Worm (Caenorhabditis elegans) whole organism, L1 larva: Measurements from ENCODE around the gene aqp-7.

Experiments used
- C04F5.9 ChIP-seq: sonication (generic microtip); optimal IDR thresholded peaks from 2 replicates; lab custom pipeline; 2016; ENCODE audit warnings: missing genetic modification characterization, missing compliant biosample characterization
- C16A3.4 ChIP-seq: fragments of 150-350 bp; optimal IDR thresholded peaks from 2 replicates; lab custom pipeline; 2014; ENCODE audit warnings: missing biosample characterization, missing genetic modification characterization
- blmp-1 ChIP-seq: fragments of 150-350 bp; optimal IDR thresholded peaks from 2 replicates; lab custom pipeline; 2014; ENCODE audit warnings: missing biosample characterization, missing genetic modification characterization
- ceh-82 ChIP-seq, 3 experiments: fragments of 150-350 bp in 1 of 3; sonication (generic microtip) in 2 of 3; optimal IDR thresholded peaks; 2 replicates each; lab custom pipeline; 2014 to 2017; ENCODE audit warnings: missing biosample characterization in 3 of 3, missing genetic modification characterization in 3 of 3
- ceh-90 ChIP-seq: sonication (generic microtip); optimal IDR thresholded peaks from 2 replicates; lab custom pipeline; 2016; ENCODE audit warnings: missing genetic modification characterization, missing compliant biosample characterization
- dsc-1 ChIP-seq: sonication (generic microtip); optimal IDR thresholded peaks from 2 replicates; lab custom pipeline; 2016; ENCODE audit warnings: mild to moderate bottlenecking, missing genetic modification characterization, missing compliant biosample characterization
- efl-1 ChIP-seq, 4 experiments: fragments of 150-350 bp; optimal IDR thresholded peaks in 3 of 4; peaks in 1 of 4; 1 replicate in 1 of 4; 2 replicates in 3 of 4; lab custom pipeline; 2014; ENCODE audit warnings: missing biosample characterization in 2 of 4, missing genetic modification characterization in 2 of 4, missing genetic modification reagents in 2 of 4
- efl-3 ChIP-seq: fragments of 200-800 bp; sonication (Bioruptor generic); optimal IDR thresholded peaks from 2 replicates; lab custom pipeline; 2018; ENCODE audit warnings: mild to moderate bottlenecking, missing genetic modification characterization, missing compliant biosample characterization
- elt-2 ChIP-seq: sonication (generic microtip); optimal IDR thresholded peaks from 2 replicates; lab custom pipeline; 2016; ENCODE audit warnings: missing genetic modification characterization, mild to moderate bottlenecking, inconsistent platforms, missing compliant biosample characterization, missing genetic modification reagents
- elt-3 ChIP-seq, 6 experiments: fragments of 150-350 bp in 1 of 6; sonication (generic microtip); optimal IDR thresholded peaks; 2 replicates each; lab custom pipeline; 2017 to 2018; ENCODE audit warnings: missing biosample characterization in 6 of 6, missing genetic modification characterization in 6 of 6, inconsistent platforms in 1 of 6
- ets-5 ChIP-seq: fragments of 200-800 bp; sonication (Bioruptor generic); IDR thresholded peaks from 2 replicates; pipeline ENCODE4 v1.3.6; 2022; ENCODE audit warnings: missing genetic modification characterization, missing compliant biosample characterization
- fkh-8 ChIP-seq: sonication (generic microtip); optimal IDR thresholded peaks from 2 replicates; lab custom pipeline; 2016; ENCODE audit warnings: mild to moderate bottlenecking, missing genetic modification characterization, missing compliant biosample characterization
- lin-14 ChIP-seq: fragments of 200-800 bp; sonication (Bioruptor generic); optimal IDR thresholded peaks from 2 replicates; lab custom pipeline; 2018; ENCODE audit warnings: mild to moderate bottlenecking, missing genetic modification characterization, moderate library complexity, missing compliant biosample characterization
- lin-15B ChIP-seq: fragments of 150-350 bp; sonication (generic microtip); optimal IDR thresholded peaks from 3 replicates; lab custom pipeline; 2014; ENCODE audit warnings: missing biosample characterization, missing genetic modification characterization
- lin-35 ChIP-seq, 2 experiments: fragments of 150-350 bp; optimal IDR thresholded peaks; 2 replicates each; lab custom pipeline; 2014; ENCODE audit warnings: missing biosample characterization in 2 of 2, missing genetic modification characterization in 2 of 2, missing genetic modification reagents in 2 of 2
- lsy-2 ChIP-seq, 2 experiments: fragments of 150-350 bp; optimal IDR thresholded peaks; 2 replicates each; lab custom pipeline; 2014; ENCODE audit warnings: missing biosample characterization in 2 of 2, missing genetic modification characterization in 2 of 2
- mab-9 ChIP-seq: fragments of 200-800 bp; sonication (Bioruptor generic); IDR thresholded peaks from 2 replicates; pipeline ENCODE4 v1.3.6; 2022; ENCODE audit warnings: missing genetic modification reagents, missing genetic modification characterization, missing compliant biosample characterization
- mdl-1 ChIP-seq, 2 experiments: fragments of 150-350 bp; optimal IDR thresholded peaks; 2 replicates each; lab custom pipeline; 2014 to 2017; ENCODE audit warnings: missing biosample characterization in 2 of 2, missing genetic modification characterization in 2 of 2, inconsistent platforms in 1 of 2
- mef-2 ChIP-seq: fragments of 150-350 bp; optimal IDR thresholded peaks from 2 replicates; lab custom pipeline; 2014; ENCODE audit warnings: missing biosample characterization, missing genetic modification characterization
- nhr-19 ChIP-seq: fragments of 200-800 bp; sonication (Bioruptor generic); conservative IDR thresholded peaks from 2 replicates; pipeline ENCODE4 v1.3.6; 2022; ENCODE audit warnings: missing genetic modification characterization, missing compliant biosample characterization
- nhr-20 ChIP-seq: sonication (generic microtip); optimal IDR thresholded peaks from 2 replicates; lab custom pipeline; 2016; ENCODE audit warnings: mild to moderate bottlenecking, missing genetic modification characterization, missing compliant biosample characterization
- nhr-237 ChIP-seq: fragments of 150-350 bp; optimal IDR thresholded peaks from 2 replicates; lab custom pipeline; 2014; ENCODE audit warnings: missing biosample characterization, missing genetic modification characterization
- nhr-47 ChIP-seq: sonication (generic microtip); optimal IDR thresholded peaks from 2 replicates; lab custom pipeline; 2016; ENCODE audit warnings: mild to moderate bottlenecking, missing genetic modification characterization, moderate library complexity, missing compliant biosample characterization
- nhr-71 ChIP-seq: sonication (generic microtip); optimal IDR thresholded peaks from 2 replicates; lab custom pipeline; 2016; ENCODE audit warnings: mild to moderate bottlenecking, missing genetic modification characterization, moderate library complexity, missing compliant biosample characterization
- nhr-76 ChIP-seq: sonication (generic microtip); optimal IDR thresholded peaks from 2 replicates; lab custom pipeline; 2017; ENCODE audit warnings: missing biosample characterization, missing genetic modification characterization
- nhr-84 ChIP-seq: sonication (generic microtip); optimal IDR thresholded peaks from 2 replicates; lab custom pipeline; 2017; ENCODE audit warnings: missing biosample characterization, missing genetic modification characterization
- nhr-85 ChIP-seq: sonication (generic microtip); peaks from one replicate; lab custom pipeline; 2016; ENCODE audit warnings: missing genetic modification characterization, inconsistent platforms, missing compliant biosample characterization
- pag-3 ChIP-seq: sonication (generic microtip); optimal IDR thresholded peaks from 2 replicates; lab custom pipeline; 2017; ENCODE audit warnings: missing genetic modification characterization, mild to moderate bottlenecking, missing compliant biosample characterization, antibody characterized with exemption, borderline replicate concordance; ENCODE audit not compliant: insufficient read depth
- pax-3 ChIP-seq: fragments of 200-800 bp; sonication (Bioruptor generic); optimal IDR thresholded peaks from 2 replicates; lab custom pipeline; 2018; ENCODE audit warnings: mild to moderate bottlenecking, missing genetic modification characterization, moderate library complexity, missing compliant biosample characterization
- rnt-1 ChIP-seq: sonication (generic microtip); optimal IDR thresholded peaks from 2 replicates; lab custom pipeline; 2016; ENCODE audit warnings: mild to moderate bottlenecking, missing genetic modification characterization, moderate library complexity, missing compliant biosample characterization
- snpc-4 ChIP-seq: fragments of 150-350 bp; optimal IDR thresholded peaks from 2 replicates; lab custom pipeline; 2014; ENCODE audit warnings: missing biosample characterization, missing genetic modification characterization
- snu-23 ChIP-seq: sonication (generic microtip); optimal IDR thresholded peaks from 2 replicates; lab custom pipeline; 2016; ENCODE audit warnings: missing genetic modification characterization, missing compliant biosample characterization
- sox-4 ChIP-seq: sonication (generic microtip); optimal IDR thresholded peaks from 2 replicates; lab custom pipeline; 2016; ENCODE audit warnings: missing genetic modification characterization, missing compliant biosample characterization
- sptf-1 ChIP-seq: fragments of 150-350 bp; optimal IDR thresholded peaks from 2 replicates; lab custom pipeline; 2014; ENCODE audit warnings: missing biosample characterization, missing genetic modification characterization
- sup-37 ChIP-seq: fragments of 200-800 bp; sonication (Bioruptor generic); optimal IDR thresholded peaks from 2 replicates; lab custom pipeline; 2018; ENCODE audit warnings: mild to moderate bottlenecking, missing genetic modification characterization, missing compliant biosample characterization
- swsn-7 ChIP-seq: sonication (generic microtip); optimal IDR thresholded peaks from 2 replicates; lab custom pipeline; 2016; ENCODE audit warnings: missing genetic modification characterization, missing compliant biosample characterization
- tbx-2 ChIP-seq: sonication (generic microtip); optimal IDR thresholded peaks from 2 replicates; lab custom pipeline; 2016; ENCODE audit warnings: missing genetic modification characterization, missing compliant biosample characterization
- unc-130 ChIP-seq: fragments of 150-350 bp; optimal IDR thresholded peaks from 2 replicates; lab custom pipeline; 2017; ENCODE audit warnings: missing biosample characterization, missing genetic modification characterization, inconsistent platforms
- xbp-1 ChIP-seq: sonication (generic microtip); optimal IDR thresholded peaks from 2 replicates; lab custom pipeline; 2016; ENCODE audit warnings: missing genetic modification characterization, missing compliant biosample characterization
- ztf-11 ChIP-seq, 2 experiments: sonication (generic microtip); optimal IDR thresholded peaks; 2 replicates each; lab custom pipeline; 2016 to 2017; ENCODE audit warnings: missing genetic modification characterization in 2 of 2, missing biosample characterization in 1 of 2, missing compliant biosample characterization in 1 of 2
- ztf-4 ChIP-seq: fragments of 150-350 bp; optimal IDR thresholded peaks from 2 replicates; lab custom pipeline; 2014; ENCODE audit warnings: missing biosample characterization, missing genetic modification characterization

The aqp-7 gene

ce11 chrX:3023552-3024183 is 1.2 kb upstream of the aqp-7 start:
- TF ChIP-seq ztf-4 (tag; lab: Kevin White, UChicago) (peak; percentile 19), sup-37 (GFP tag; lab: Kevin White, UChicago) (no peak), swsn-7 (tag; lab: Kevin White, UChicago) (peak; percentile 19), mef-2 (tag; lab: Kevin White, UChicago) (peak; percentile 17), fkh-8 (tag; lab: Kevin White, UChicago) (peak; percentile 32), rnt-1 (peak; percentile 38), tbx-2 (tag; lab: Kevin White, UChicago) (peak; percentile 11), nhr-85 (tag; lab: Kevin White, UChicago) (peak; percentile 17), lin-35 (GFP tag; optimal IDR thresholded peaks at IDR 0.05; lab: Kevin White, UChicago) (peak in 1 of 2 experiments; percentile 0), nhr-20 (tag; lab: Kevin White, UChicago) (peak; percentile 55), ztf-11 (tag; optimal IDR thresholded peaks at IDR 0.05; lab: Kevin White, UChicago) (no peak), nhr-71 (tag; lab: Kevin White, UChicago) (peak; percentile 76), xbp-1 (tag; lab: Kevin White, UChicago) (no peak), lin-14 (peak; percentile 77), snu-23 (GFP tag; lab: Kevin White, UChicago) (peak; percentile 72), nhr-19 (GFP tag; lab: Robert Waterston, UW) (peak; percentile 69), nhr-47 (tag; lab: Kevin White, UChicago) (peak; percentile 40), C16A3.4 (tag; lab: Kevin White, UChicago) (no peak), mdl-1 (tag; optimal IDR thresholded peaks at IDR 0.05; lab: Kevin White, UChicago) (peak in 1 of 2 experiments; percentile 10), pag-3 (tag; lab: Kevin White, UChicago) (peak; percentile 68), efl-1 (optimal IDR thresholded peaks at IDR 0.05; lab: Kevin White, UChicago) (no peak), efl-1 (GFP tag; optimal IDR thresholded peaks at IDR 0.05 in 1 of 2; lab: Kevin White, UChicago) (peak in 1 of 2 experiments; percentile 77), unc-130 (tag; lab: Kevin White, UChicago) (peak; percentile 25), C04F5.9 (no peak), dsc-1 (tag; lab: Kevin White, UChicago) (peak; percentile 68), nhr-76 (tag; lab: Kevin White, UChicago) (no peak), ceh-90 (tag; lab: Kevin White, UChicago) (no peak), sox-4 (tag; lab: Kevin White, UChicago) (no peak), ceh-82 (tag; optimal IDR thresholded peaks at IDR 0.05; lab: Kevin White, UChicago) (peak in 1 of 3 experiments; percentile 39), lsy-2 (tag; optimal IDR thresholded peaks at IDR 0.05; lab: Kevin White, UChicago) (peak; percentile 14 to 18)

- TF ChIP-seq lsy-2 (tag; optimal IDR thresholded peaks at IDR 0.05; lab: Kevin White, UChicago) (peak in 1 of 2 experiments; percentile 17), unc-130 (tag; lab: Kevin White, UChicago) (no peak), nhr-20 (tag; lab: Kevin White, UChicago) (peak; percentile 28), nhr-71 (tag; lab: Kevin White, UChicago) (peak; percentile 33), sptf-1 (tag; lab: Kevin White, UChicago) (no peak), lin-15B (no peak), snu-23 (GFP tag; lab: Kevin White, UChicago) (peak; percentile 43), nhr-85 (tag; lab: Kevin White, UChicago) (peak; percentile 80), elt-3 (tag; optimal IDR thresholded peaks at IDR 0.05; lab: Kevin White, UChicago) (peak in 2 of 6 experiments; percentile 21 to 42), blmp-1 (peak; percentile 81), nhr-237 (tag; lab: Kevin White, UChicago) (no peak), lin-35 (GFP tag; optimal IDR thresholded peaks at IDR 0.05; lab: Kevin White, UChicago) (peak in 1 of 2 experiments; percentile 1), nhr-19 (GFP tag; lab: Robert Waterston, UW) (peak; percentile 60), pax-3 (no peak)
These were observed 282 bp downstream of the aqp-7 start for ce11 chrX:3025145-3025544.

DNA sequence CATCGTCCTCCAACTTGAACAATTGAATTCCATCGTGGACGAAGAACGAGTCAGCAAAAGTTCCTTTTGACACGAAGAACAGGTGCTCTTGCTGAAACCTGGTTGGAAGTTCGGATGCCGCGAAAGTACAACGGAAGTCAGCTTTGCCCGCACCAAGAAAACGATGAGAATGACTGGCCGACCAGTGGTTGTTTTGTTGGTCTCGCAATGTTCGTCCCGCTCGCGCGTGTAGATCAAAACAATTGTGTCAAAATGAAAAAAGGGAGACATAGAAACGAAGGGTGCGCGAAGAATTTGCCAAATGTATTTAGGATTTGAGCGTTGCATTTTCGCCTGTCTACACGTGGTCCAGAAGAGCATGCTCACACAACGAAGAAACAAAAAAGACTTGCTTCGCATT is 4.2 kb downstream of the aqp-7 start, which contains the start of gene M02F4.1:
M02F4.1 (minus strand) TSS at position 101 of the 400 bp plus-strand sequence.
- TF ChIP-seq ztf-11 (tag; optimal IDR thresholded peaks at IDR 0.05; lab: Kevin White, UChicago) = no peak
- no peak for TF ChIP-seq nhr-84 (tag; lab: Kevin White, UChicago)
- TF ChIP-seq elt-2 (tag; lab: Kevin White, UChicago) = no peak
- no peak for TF ChIP-seq efl-3
- no peak for TF ChIP-seq snpc-4
- TF ChIP-seq swsn-7 (tag; lab: Kevin White, UChicago) = no peak
- TF ChIP-seq ets-5 (GFP tag; lab: Robert Waterston, UW) = no peak
- TF ChIP-seq mab-9 (GFP tag; lab: Robert Waterston, UW) = no peak
- no peak for TF ChIP-seq ztf-4 (tag; lab: Kevin White, UChicago)
- no peak for TF ChIP-seq mdl-1 (tag; optimal IDR thresholded peaks at IDR 0.05; lab: Kevin White, UChicago)
